Fruit fly (Drosophila melanogaster) whole organism, pupa: ENCODE measurements around the gene Ubi-p63E.

Experiments used
- CG13204 ChIP-seq: fragments of 200-800 bp; sonication (Bioruptor generic); optimal IDR thresholded peaks from 2 replicates; lab custom pipeline; 2018; ENCODE audit warnings: missing biosample characterization, mild to moderate bottlenecking, missing genetic modification characterization, moderate library complexity
- CG34367 ChIP-seq: fragments of 200-800 bp; sonication (Bioruptor generic); optimal IDR thresholded peaks from 2 replicates; lab custom pipeline; 2018; ENCODE audit warnings: missing biosample characterization, mild to moderate bottlenecking, missing genetic modification characterization
- D1 ChIP-seq: fragments of 200-800 bp; sonication (Bioruptor generic); optimal IDR thresholded peaks from 2 replicates; lab custom pipeline; 2018; ENCODE audit warnings: missing biosample characterization, mild to moderate bottlenecking, missing genetic modification characterization, moderate library complexity

DNA sequence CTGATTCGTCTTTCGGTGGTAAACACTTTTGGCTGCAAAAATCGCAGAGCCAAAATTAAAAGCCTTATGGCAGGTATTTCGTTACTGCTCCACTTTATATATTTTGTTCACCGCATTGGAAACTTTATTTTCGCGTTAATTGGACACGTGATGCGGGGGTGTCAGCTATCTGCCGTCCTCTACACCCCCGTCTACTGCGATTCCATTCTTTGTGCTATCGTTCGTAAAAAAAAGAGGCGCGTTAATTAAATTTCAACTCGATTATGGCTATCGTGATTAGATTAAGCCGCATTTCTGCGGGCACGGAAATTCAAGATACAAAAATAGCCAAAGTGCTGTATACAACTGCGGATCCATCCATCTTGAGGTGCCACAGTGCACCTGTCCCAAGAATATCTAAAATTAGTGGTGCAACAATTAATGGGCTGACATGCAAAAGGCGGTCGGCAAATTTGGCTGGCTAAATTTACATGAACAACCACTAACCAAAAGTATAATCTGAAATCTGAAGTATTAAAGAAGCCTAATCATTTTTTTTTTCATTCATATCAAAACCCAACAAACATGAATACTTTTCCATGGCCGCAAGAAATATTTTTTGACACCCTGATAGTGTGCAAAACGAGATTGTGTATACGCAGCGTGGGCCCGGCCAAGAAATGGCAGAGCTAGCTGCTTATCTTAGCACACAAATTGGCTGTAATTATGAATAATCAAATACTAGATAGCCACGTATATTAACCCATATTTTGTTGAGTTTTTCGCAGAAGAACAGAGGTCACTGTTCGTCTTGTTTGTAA, 27.2 kb upstream of the Ubi-p63E start:
- TF ChIP-seq CG34367 (tag; lab: Kevin White, UChicago) (no peak), CG13204 (GFP tag; lab: Kevin White, UChicago) (no peak), D1 (tag; lab: Kevin White, UChicago) (no peak)
